Worm (Caenorhabditis elegans) whole organism, early embryonic: ENCODE measurements around the gene T25B6.5.

Experiments
- F13C5.2 ChIP-seq: sonication (generic microtip); optimal IDR thresholded peaks from 2 replicates; lab custom pipeline; 2017; ENCODE audit warnings: mild to moderate bottlenecking, missing genetic modification characterization, inconsistent platforms, missing compliant biosample characterization
- ama-1 ChIP-seq: fragments of 150-350 bp; optimal IDR thresholded peaks from 2 replicates; lab custom pipeline; 2014
- flt-1 ChIP-seq: fragments of 200-800 bp; sonication (Bioruptor generic); IDR thresholded peaks from 2 replicates; pipeline ENCODE4 v1.3.6; 2022; ENCODE audit warnings: missing genetic modification characterization, missing compliant biosample characterization
- hnd-1 ChIP-seq: sonication (generic microtip); optimal IDR thresholded peaks from 2 replicates; lab custom pipeline; 2016; ENCODE audit warnings: missing genetic modification characterization, missing compliant biosample characterization
- scrt-1 ChIP-seq: fragments of 200-800 bp; sonication (Bioruptor generic); IDR thresholded peaks from 2 replicates; pipeline ENCODE4 v1.3.6; 2022; ENCODE audit warnings: missing genetic modification characterization, missing compliant biosample characterization
- tra-4 ChIP-seq: sonication (generic microtip); optimal IDR thresholded peaks from 2 replicates; lab custom pipeline; 2017; ENCODE audit warnings: missing genetic modification characterization, missing compliant biosample characterization

DNA sequence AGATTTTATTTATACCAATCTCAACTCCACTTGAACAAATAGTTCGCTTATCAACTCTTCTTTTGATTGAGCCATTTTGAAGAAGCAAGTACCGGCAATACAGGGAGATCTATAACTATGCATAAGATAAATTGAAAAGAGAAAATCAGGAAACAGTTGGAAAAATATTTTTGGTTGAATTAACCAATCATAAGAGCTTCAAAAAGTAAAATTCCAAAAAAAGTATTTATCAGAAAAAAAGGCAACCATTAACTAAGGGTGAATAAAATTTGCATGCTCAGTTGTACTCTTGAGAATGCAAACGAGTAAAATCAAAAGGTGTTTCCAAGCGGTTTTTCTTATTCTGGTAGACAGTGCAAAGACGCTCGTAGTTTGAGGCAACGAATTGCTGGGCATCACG, at the start of gene T25B6.5:
- no peak for TF ChIP-seq scrt-1
- TF ChIP-seq ama-1, result no peak
- no peak for TF ChIP-seq F13C5.2 (tag; lab: Kevin White, UChicago)
- TF ChIP-seq flt-1 (GFP tag; lab: Robert Waterston, UW), result no peak
- no peak for TF ChIP-seq hnd-1
- no peak for TF ChIP-seq tra-4 (tag; lab: Kevin White, UChicago)
